Fruit fly (Drosophila melanogaster) whole organism, embryonic: ENCODE results near the gene Polr3H.

Experiments used
- Atf-2 ChIP-seq: fragments of 200-800 bp; sonication (Bioruptor generic); optimal IDR thresholded peaks from 2 replicates; lab custom pipeline; 2016; ENCODE audit warnings: missing biosample characterization, missing genetic modification characterization
- BEAF-32 ChIP-seq: fragments of 200-800 bp; sonication (Bioruptor generic); optimal IDR thresholded peaks from 3 replicates; lab custom pipeline; 2017; ENCODE audit warnings: missing biosample characterization, missing genetic modification characterization, mild to moderate bottlenecking, moderate library complexity, missing genetic modification reagents
- C15 ChIP-seq: fragments of 200-800 bp; sonication (Bioruptor generic); IDR thresholded peaks from 3 replicates; pipeline ENCODE4 v1.3.6; 2022; ENCODE audit warnings: missing biosample characterization, missing genetic modification characterization
- CG10209 ChIP-seq: fragments of 200-800 bp; sonication (Bioruptor generic); optimal IDR thresholded peaks from 3 replicates; lab custom pipeline; 2017; ENCODE audit warnings: missing biosample characterization, mild to moderate bottlenecking, missing genetic modification characterization, missing genetic modification reagents
- CG1024 ChIP-seq: fragments of 200-800 bp; sonication (Bioruptor generic); IDR thresholded peaks from 2 replicates; pipeline ENCODE4 v1.3.6; 2022; ENCODE audit warnings: missing biosample characterization, missing genetic modification characterization
- CG11696 ChIP-seq: fragments of 200-800 bp; sonication (Bioruptor generic); IDR thresholded peaks from 2 replicates; pipeline ENCODE4 v1.3.6; 2022; ENCODE audit warnings: missing biosample characterization, missing genetic modification characterization
- CG12071 ChIP-seq: fragments of 200-800 bp; sonication (Bioruptor generic); optimal IDR thresholded peaks from 3 replicates; lab custom pipeline; 2018; ENCODE audit warnings: missing biosample characterization, mild to moderate bottlenecking, missing genetic modification characterization
- CG12155 ChIP-seq: fragments of 200-800 bp; sonication (Bioruptor generic); optimal IDR thresholded peaks from 3 replicates; lab custom pipeline; 2016; ENCODE audit warnings: missing biosample characterization, missing genetic modification characterization
- CG12236 ChIP-seq: fragments of 200-800 bp; sonication (Bioruptor generic); optimal IDR thresholded peaks from 2 replicates; lab custom pipeline; 2016; ENCODE audit warnings: missing biosample characterization, missing genetic modification characterization
- CG12659 ChIP-seq: fragments of 200-800 bp; sonication (Bioruptor generic); optimal IDR thresholded peaks from 3 replicates; lab custom pipeline; 2017; ENCODE audit warnings: mild to moderate bottlenecking, missing biosample characterization, missing genetic modification reagents, missing genetic modification characterization
- CG12769 ChIP-seq: fragments of 200-800 bp; sonication (Bioruptor generic); optimal IDR thresholded peaks from 2 replicates; lab custom pipeline; 2019; ENCODE audit warnings: missing biosample characterization, mild to moderate bottlenecking, missing genetic modification characterization, moderate library complexity
- CG14014 ChIP-seq: fragments of 200-800 bp; sonication (Bioruptor generic); IDR thresholded peaks from 2 replicates; pipeline ENCODE4 v1.3.6; 2022; ENCODE audit warnings: missing biosample characterization, missing genetic modification characterization
- CG14441 ChIP-seq: fragments of 200-800 bp; sonication (Bioruptor generic); IDR thresholded peaks from 2 replicates; pipeline ENCODE4 v1.3.6; 2022; ENCODE audit warnings: missing biosample characterization, missing genetic modification characterization
- CG14667 ChIP-seq: fragments of 200-800 bp; sonication (Bioruptor generic); IDR thresholded peaks from 2 replicates; pipeline ENCODE4 v1.3.6; 2022; ENCODE audit warnings: missing biosample characterization, missing genetic modification characterization
- CG15479 ChIP-seq: fragments of 200-800 bp; sonication (Bioruptor generic); optimal IDR thresholded peaks from 3 replicates; lab custom pipeline; 2019; ENCODE audit warnings: missing biosample characterization, mild to moderate bottlenecking, missing genetic modification characterization, moderate library complexity
- CG15601 ChIP-seq: fragments of 200-800 bp; sonication (Bioruptor generic); optimal IDR thresholded peaks from 3 replicates; lab custom pipeline; 2019; ENCODE audit warnings: missing biosample characterization, mild to moderate bottlenecking, missing genetic modification characterization, moderate library complexity
- CG17359 ChIP-seq: fragments of 200-800 bp; sonication (Bioruptor generic); optimal IDR thresholded peaks from 3 replicates; lab custom pipeline; 2018; ENCODE audit warnings: missing biosample characterization, mild to moderate bottlenecking, missing genetic modification characterization, moderate library complexity
- CG17612 ChIP-seq: fragments of 200-800 bp; sonication (Bioruptor generic); IDR thresholded peaks from 2 replicates; pipeline ENCODE4 v1.3.6; 2022; ENCODE audit warnings: missing biosample characterization, missing genetic modification characterization
- CG1832 ChIP-seq: fragments of 200-800 bp; sonication (Bioruptor generic); optimal IDR thresholded peaks from 2 replicates; lab custom pipeline; 2017; ENCODE audit warnings: missing biosample characterization, mild to moderate bottlenecking, missing genetic modification characterization, inconsistent platforms
- CG2889 ChIP-seq: fragments of 200-800 bp; sonication (Bioruptor generic); IDR thresholded peaks from 3 replicates; pipeline ENCODE4 v1.3.6; 2022; ENCODE audit warnings: missing biosample characterization, missing genetic modification characterization
- CG33557 ChIP-seq: fragments of 200-800 bp; sonication (Bioruptor generic); optimal IDR thresholded peaks from 2 replicates; lab custom pipeline; 2019; ENCODE audit warnings: missing biosample characterization, mild to moderate bottlenecking, missing genetic modification characterization, moderate library complexity
- CG4360 ChIP-seq: fragments of 200-800 bp; sonication (Bioruptor generic); IDR thresholded peaks from 2 replicates; pipeline ENCODE4 v1.3.6; 2022; ENCODE audit warnings: missing biosample characterization, missing genetic modification characterization
- CG5180 ChIP-seq: fragments of 200-800 bp; sonication (Bioruptor generic); optimal IDR thresholded peaks from 3 replicates; lab custom pipeline; 2017; ENCODE audit warnings: missing biosample characterization, missing genetic modification characterization, mild to moderate bottlenecking, moderate library complexity, missing genetic modification reagents
- CG7271 ChIP-seq: fragments of 200-800 bp; sonication (Bioruptor generic); optimal IDR thresholded peaks from 2 replicates; lab custom pipeline; 2018; ENCODE audit warnings: missing biosample characterization, mild to moderate bottlenecking, missing genetic modification characterization, moderate library complexity
- CG7357 ChIP-seq: fragments of 200-800 bp; sonication (Bioruptor generic); IDR thresholded peaks from 3 replicates; pipeline ENCODE4 v1.3.6; 2022; ENCODE audit warnings: missing biosample characterization, missing genetic modification characterization
- CG7786 ChIP-seq: fragments of 200-800 bp; sonication (Bioruptor generic); optimal IDR thresholded peaks from 2 replicates; lab custom pipeline; 2016; ENCODE audit warnings: missing biosample characterization, missing genetic modification characterization
- CG7987 ChIP-seq: fragments of 200-800 bp; sonication (Bioruptor generic); optimal IDR thresholded peaks from 2 replicates; lab custom pipeline; 2018; ENCODE audit warnings: missing biosample characterization, mild to moderate bottlenecking, missing genetic modification characterization, moderate library complexity
- CG8359 ChIP-seq: fragments of 200-800 bp; sonication (Bioruptor generic); optimal IDR thresholded peaks from 2 replicates; lab custom pipeline; 2017; ENCODE audit warnings: missing biosample characterization, mild to moderate bottlenecking, missing genetic modification characterization, borderline replicate concordance
- CG9609 ChIP-seq: fragments of 200-800 bp; sonication (Bioruptor generic); optimal IDR thresholded peaks from 3 replicates; lab custom pipeline; 2016; ENCODE audit warnings: missing biosample characterization, missing genetic modification characterization
- CG9932 ChIP-seq: fragments of 200-800 bp; sonication (Bioruptor generic); IDR thresholded peaks from 2 replicates; pipeline ENCODE4 v1.3.6; 2022; ENCODE audit warnings: missing biosample characterization, missing genetic modification characterization
- Dll ChIP-seq: fragments of 200-800 bp; sonication (Bioruptor generic); IDR thresholded peaks from 4 replicates; pipeline ENCODE4 v1.3.6; 2022; ENCODE audit warnings: missing biosample characterization, missing genetic modification characterization; ENCODE audit not compliant: partially characterized antibody
- Eip74EF ChIP-seq, 2 experiments: fragments of 200-800 bp in 1 of 2; fragments of >200 bp in 1 of 2; sonication (Bioruptor generic) in 1 of 2; optimal IDR thresholded peaks; 2 replicates each; lab custom pipeline; 2017 to 2019; ENCODE audit warnings: missing biosample characterization in 2 of 2, missing genetic modification characterization in 2 of 2, mild to moderate bottlenecking in 1 of 2, moderate library complexity in 1 of 2
- HLHmδ ChIP-seq: fragments of 200-800 bp; sonication (Bioruptor generic); optimal IDR thresholded peaks from 2 replicates; lab custom pipeline; 2018; ENCODE audit warnings: missing biosample characterization, mild to moderate bottlenecking, missing genetic modification characterization, moderate library complexity
- Hr3 ChIP-seq: fragments of 200-800 bp; sonication (Bioruptor generic); optimal IDR thresholded peaks from 3 replicates; lab custom pipeline; 2016; ENCODE audit warnings: missing biosample characterization, missing genetic modification characterization
- Nf-YC ChIP-seq: fragments of 200-800 bp; optimal IDR thresholded peaks from 3 replicates; lab custom pipeline; 2019; ENCODE audit warnings: missing biosample characterization, mild to moderate bottlenecking, missing genetic modification characterization, moderate library complexity
- Scr ChIP-seq: fragments of 200-800 bp; sonication (Bioruptor generic); IDR thresholded peaks from 2 replicates; pipeline ENCODE4 v1.3.6; 2022; ENCODE audit warnings: missing biosample characterization, missing genetic modification characterization; ENCODE audit not compliant: partially characterized antibody
- Ssrp ChIP-seq: fragments of 200-800 bp; sonication (Bioruptor generic); optimal IDR thresholded peaks from 2 replicates; lab custom pipeline; 2018; ENCODE audit warnings: missing biosample characterization, mild to moderate bottlenecking, missing genetic modification characterization, moderate library complexity
- YL-1 ChIP-seq: fragments of 200-800 bp; sonication (Bioruptor generic); optimal IDR thresholded peaks from 3 replicates; lab custom pipeline; 2017; ENCODE audit warnings: missing biosample characterization, mild to moderate bottlenecking, missing genetic modification characterization
- bsh ChIP-seq, 2 experiments: fragments of 200-800 bp; sonication (Bioruptor generic); optimal IDR thresholded peaks; 2 replicates each; lab custom pipeline; 2017 to 2018; ENCODE audit warnings: mild to moderate bottlenecking in 2 of 2, missing biosample characterization in 2 of 2, missing genetic modification characterization in 2 of 2, moderate library complexity in 1 of 2
- cas ChIP-seq: fragments of 200-800 bp; sonication (Bioruptor generic); IDR thresholded peaks from 2 replicates; pipeline ENCODE4 v1.3.6; 2022; ENCODE audit warnings: missing biosample characterization, missing genetic modification characterization
- eyg ChIP-seq: fragments of 200-800 bp; sonication (Bioruptor generic); optimal IDR thresholded peaks from 3 replicates; lab custom pipeline; 2016; ENCODE audit warnings: missing biosample characterization, missing genetic modification characterization
- fd96Cb ChIP-seq: fragments of 200-800 bp; sonication (Bioruptor generic); optimal IDR thresholded peaks from 2 replicates; lab custom pipeline; 2018; ENCODE audit warnings: missing biosample characterization, mild to moderate bottlenecking, missing genetic modification characterization, moderate library complexity
- gem ChIP-seq: fragments of 200-800 bp; sonication (Bioruptor generic); optimal IDR thresholded peaks from 2 replicates; lab custom pipeline; 2019; ENCODE audit warnings: missing biosample characterization, mild to moderate bottlenecking, missing genetic modification characterization, moderate library complexity
- gro ChIP-seq: fragments of 200-800 bp; sonication (Bioruptor generic); optimal IDR thresholded peaks from 2 replicates; lab custom pipeline; 2016; ENCODE audit warnings: missing biosample characterization, missing genetic modification characterization
- hkb ChIP-seq, 2 experiments: fragments of 200-800 bp in 1 of 2; fragments of >200 bp in 1 of 2; sonication (Bioruptor generic) in 1 of 2; IDR thresholded peaks in 1 of 2; optimal IDR thresholded peaks in 1 of 2; 2 replicates each; pipeline versions ENCODE4 v1.3.6 to Lab custom; 2017 to 2022; ENCODE audit warnings: missing biosample characterization in 1 of 2, missing genetic modification characterization in 1 of 2
- pfk ChIP-seq: fragments of 200-800 bp; sonication (Bioruptor generic); optimal IDR thresholded peaks from 2 replicates; lab custom pipeline; 2018; ENCODE audit warnings: missing biosample characterization, mild to moderate bottlenecking, missing genetic modification characterization, moderate library complexity
- pho ChIP-seq: fragments of 200-800 bp; sonication (Bioruptor generic); optimal IDR thresholded peaks from 2 replicates; lab custom pipeline; 2016; ENCODE audit warnings: missing biosample characterization, missing genetic modification characterization
- sd ChIP-seq: fragments of 200-800 bp; sonication (Bioruptor generic); optimal IDR thresholded peaks from 3 replicates; lab custom pipeline; 2018; ENCODE audit warnings: missing biosample characterization, mild to moderate bottlenecking, missing genetic modification characterization, moderate library complexity
- sim ChIP-seq: fragments of 200-800 bp; sonication (Bioruptor generic); IDR thresholded peaks from 2 replicates; pipeline ENCODE4 v1.3.6; 2022; ENCODE audit warnings: missing biosample characterization, missing genetic modification characterization
- slbo ChIP-seq: fragments of 200-800 bp; sonication (Bioruptor generic); IDR thresholded peaks from 2 replicates; pipeline ENCODE4 v1.3.6; 2022; ENCODE audit warnings: missing biosample characterization, missing genetic modification characterization

The Polr3H gene

DNA sequence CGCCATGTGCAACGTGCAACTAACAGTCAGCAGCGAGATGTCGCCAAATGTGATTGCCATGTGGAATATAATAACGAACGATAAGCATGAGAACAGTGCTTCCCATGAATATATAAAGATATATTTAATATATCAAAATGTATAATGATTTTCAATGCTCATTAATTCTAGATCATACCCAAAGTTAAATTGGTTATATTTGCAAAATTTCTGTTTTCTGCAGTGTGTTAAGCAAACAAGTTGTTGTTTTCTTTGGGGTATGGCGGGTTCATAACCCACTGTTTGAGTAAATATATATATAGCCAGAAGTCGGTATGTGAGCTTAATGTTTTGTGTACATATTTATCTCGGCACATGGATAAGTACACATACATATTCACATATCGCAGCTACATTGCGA, 11.7 kb upstream of the Polr3H start (continued):
- TF ChIP-seq BEAF-32 (no peak), CG11696 (no peak), CG9932 (no peak), CG12071 (peak; percentile 17), Ssrp (tag; lab: Kevin White, UChicago) (no peak), CG7786 (GFP tag; lab: Kevin White, UChicago) (no peak), CG7271 (tag; lab: Kevin White, UChicago) (no peak), CG14667 (GFP tag; lab: Robert Waterston, UW) (no peak), Dll (GFP tag; lab: Robert Waterston, UW) (no peak), CG1832 (GFP tag; lab: Kevin White, UChicago) (no peak), hkb (optimal IDR thresholded peaks at IDR 0.05; lab: Kevin White, UChicago) (no peak), hkb (GFP tag; IDR thresholded peaks at IDR 0.05; lab: Robert Waterston, UW) (peak; percentile 52), gem (no peak), sim (GFP tag; lab: Robert Waterston, UW) (no peak), CG7357 (GFP tag; lab: Robert Waterston, UW) (no peak), Eip74EF (GFP tag; optimal IDR thresholded peaks at IDR 0.05; lab: Kevin White, UChicago) (no peak), CG14014 (GFP tag; lab: Robert Waterston, UW) (no peak), eyg (GFP tag; lab: Kevin White, UChicago) (no peak), Scr (no peak), CG15601 (no peak), slbo (no peak), Atf-2 (GFP tag; lab: Kevin White, UChicago) (no peak), gro (GFP tag; lab: Kevin White, UChicago) (no peak), CG5180 (GFP tag; lab: Kevin White, UChicago) (peak; percentile 31), CG17612 (GFP tag; lab: Robert Waterston, UW) (no peak), Nf-YC (tag; lab: Kevin White, UChicago) (no peak), CG7987 (peak; percentile 16), pfk (GFP tag; lab: Kevin White, UChicago) (no peak), pho (GFP tag; lab: Kevin White, UChicago) (no peak), C15 (GFP tag; lab: Robert Waterston, UW) (no peak), sd (tag; lab: Kevin White, UChicago) (no peak), CG9609 (GFP tag; lab: Kevin White, UChicago) (no peak), CG33557 (GFP tag; lab: Kevin White, UChicago) (no peak), HLHmδ (no peak), CG15479 (no peak), CG12769 (tag; lab: Kevin White, UChicago) (no peak), CG12155 (no peak), CG1024 (GFP tag; lab: Robert Waterston, UW) (no peak), YL-1 (GFP tag; lab: Kevin White, UChicago) (no peak), CG14441 (GFP tag; lab: Robert Waterston, UW) (no peak), CG2889 (GFP tag; lab: Robert Waterston, UW) (no peak), Hr3 (GFP tag; lab: Kevin White, UChicago) (no peak), CG12659 (GFP tag; lab: Kevin White, UChicago) (no peak), fd96Cb (tag; lab: Kevin White, UChicago) (no peak), CG8359 (no peak), CG17359 (tag; lab: Kevin White, UChicago) (peak; percentile 50), CG10209 (no peak), CG4360 (GFP tag; lab: Robert Waterston, UW) (no peak), cas (GFP tag; lab: Robert Waterston, UW) (no peak), CG12236 (no peak), bsh (GFP tag; optimal IDR thresholded peaks at IDR 0.05; lab: Kevin White, UChicago) (no peak)
